Worm (Caenorhabditis elegans) whole organism, L4 larva: Measurements from ENCODE around the gene ins-7.
"Not testable (repeated sequence)": the region's sequence is repeated elsewhere in the genome, so short reads cannot be mapped to it uniquely, and the experiment has no call there.

ENCODE experiments used
- ces-1 ChIP-seq: fragments of 150-350 bp; sonication (generic microtip); optimal IDR thresholded peaks from 4 replicates; lab custom pipeline; 2014; ENCODE audit warnings: missing biosample characterization, missing genetic modification reagents, missing genetic modification characterization
- mes-2 ChIP-seq: sonication (generic microtip); optimal IDR thresholded peaks from 2 replicates; lab custom pipeline; 2016; ENCODE audit warnings: missing genotype, mild to moderate bottlenecking, missing genetic modification characterization, missing compliant biosample characterization; ENCODE audit not compliant: poor library complexity, severe bottlenecking
- pha-4 ChIP-seq, 2 experiments: fragments of 150-350 bp in 1 of 2; fragments of 200-800 bp in 1 of 2; sonication (Bioruptor generic) in 1 of 2; IDR thresholded peaks in 1 of 2; optimal IDR thresholded peaks in 1 of 2; 2 replicates each; pipeline versions ENCODE4 v1.3.6 to Lab custom; 2014 to 2022; ENCODE audit warnings: missing genetic modification characterization in 2 of 2, missing genetic modification reagents in 2 of 2, missing biosample characterization in 1 of 2, missing compliant biosample characterization in 1 of 2
- skn-1 ChIP-seq: fragments of 150-350 bp; optimal IDR thresholded peaks from 2 replicates; lab custom pipeline; 2014; ENCODE audit warnings: missing biosample characterization, missing genetic modification characterization

ce11 chrIV:9688715-9689114 lies 6.1 kb upstream of the ins-7 start, which contains the start of gene msp-76:
- not testable (repeated sequence) for TF ChIP-seq mes-2 (tag; lab: Kevin White, UChicago); ces-1 (GFP tag; lab: Kevin White, UChicago); skn-1 (tag; lab: Kevin White, UChicago); pha-4 (GFP tag; IDR thresholded peaks at IDR 0.05; lab: Robert Waterston, UW); pha-4 (tag; optimal IDR thresholded peaks at IDR 0.05; lab: Kevin White, UChicago)
